Fruit fly (Drosophila melanogaster) whole organism, embryonic: Measurements from ENCODE around the gene CG9270.
A peak's percentile ranks its signal among the peaks of the same experiment; 100 is the strongest.

Experiments used
- Atf6 ChIP-seq: fragments of 200-800 bp; sonication (Bioruptor generic); IDR thresholded peaks from 2 replicates; pipeline ENCODE4 v1.3.6; 2022; ENCODE audit warnings: missing biosample characterization, missing genetic modification characterization
- Blimp-1 ChIP-seq: fragments of 200-800 bp; sonication (Bioruptor generic); optimal IDR thresholded peaks from 3 replicates; lab custom pipeline; 2018; ENCODE audit warnings: missing biosample characterization, missing genetic modification characterization, mild to moderate bottlenecking, moderate library complexity, missing genetic modification reagents
- CG10366 ChIP-seq: fragments of 200-800 bp; sonication (Bioruptor generic); IDR thresholded peaks from 2 replicates; pipeline ENCODE4 v1.3.6; 2022; ENCODE audit warnings: missing biosample characterization, missing genetic modification characterization
- CG11504 ChIP-seq: fragments of 200-800 bp; sonication (Bioruptor generic); optimal IDR thresholded peaks from 3 replicates; lab custom pipeline; 2019; ENCODE audit warnings: missing biosample characterization, mild to moderate bottlenecking, missing genetic modification characterization, moderate library complexity
- CG12155 ChIP-seq: fragments of 200-800 bp; sonication (Bioruptor generic); optimal IDR thresholded peaks from 3 replicates; lab custom pipeline; 2016; ENCODE audit warnings: missing biosample characterization, missing genetic modification characterization
- CG1602 ChIP-seq: fragments of 200-800 bp; sonication (Bioruptor generic); optimal IDR thresholded peaks from 3 replicates; lab custom pipeline; 2016; ENCODE audit warnings: missing biosample characterization, missing genetic modification characterization
- CG17186 ChIP-seq: fragments of 200-800 bp; sonication (Bioruptor generic); optimal IDR thresholded peaks from 3 replicates; lab custom pipeline; 2017; ENCODE audit warnings: missing biosample characterization, missing genetic modification reagents, missing genetic modification characterization
- CG2120 ChIP-seq: fragments of 200-800 bp; sonication (Bioruptor generic); optimal IDR thresholded peaks from 3 replicates; lab custom pipeline; 2016; ENCODE audit warnings: missing biosample characterization, missing genetic modification characterization
- CG2678 ChIP-seq: fragments of 200-800 bp; sonication (Bioruptor generic); optimal IDR thresholded peaks from 3 replicates; lab custom pipeline; 2019; ENCODE audit warnings: missing biosample characterization, mild to moderate bottlenecking, missing genetic modification characterization, moderate library complexity
- CG2712 ChIP-seq: fragments of 200-800 bp; optimal IDR thresholded peaks from 3 replicates; lab custom pipeline; 2019; ENCODE audit warnings: missing biosample characterization, mild to moderate bottlenecking, missing genetic modification characterization, moderate library complexity
- CG30403 ChIP-seq: fragments of 200-800 bp; sonication (Bioruptor generic); optimal IDR thresholded peaks from 3 replicates; lab custom pipeline; 2016; ENCODE audit warnings: missing biosample characterization, missing genetic modification characterization
- CG3065 ChIP-seq: fragments of 200-800 bp; sonication (Bioruptor generic); optimal IDR thresholded peaks from 2 replicates; lab custom pipeline; 2016; ENCODE audit warnings: missing biosample characterization, missing genetic modification characterization
- CG5953 ChIP-seq: fragments of 200-800 bp; sonication (Bioruptor generic); IDR thresholded peaks from 2 replicates; pipeline ENCODE4 v1.3.6; 2022; ENCODE audit warnings: missing biosample characterization, missing genetic modification characterization
- CG7839 ChIP-seq: fragments of 200-800 bp; sonication (Bioruptor generic); optimal IDR thresholded peaks from 3 replicates; lab custom pipeline; 2018; ENCODE audit warnings: missing biosample characterization, mild to moderate bottlenecking, missing genetic modification characterization, moderate library complexity
- CG8089 ChIP-seq: fragments of 200-800 bp; sonication (Bioruptor generic); optimal IDR thresholded peaks from 3 replicates; lab custom pipeline; 2016; ENCODE audit warnings: missing biosample characterization, missing genetic modification characterization
- CG8388 ChIP-seq: fragments of 200-800 bp; sonication (Bioruptor generic); optimal IDR thresholded peaks from 2 replicates; lab custom pipeline; 2019; ENCODE audit warnings: missing biosample characterization, mild to moderate bottlenecking, missing genetic modification characterization, moderate library complexity
- Camta ChIP-seq: fragments of 200-800 bp; sonication (Bioruptor generic); optimal IDR thresholded peaks from 2 replicates; lab custom pipeline; 2016; ENCODE audit warnings: missing biosample characterization, missing genetic modification characterization
- Gug ChIP-seq: fragments of 200-800 bp; sonication (Bioruptor generic); IDR thresholded peaks from 4 replicates; pipeline ENCODE4 v1.3.6; 2022; ENCODE audit warnings: missing biosample characterization, missing genetic modification characterization
- Med ChIP-seq: fragments of 200-800 bp; sonication (Bioruptor generic); peaks from one replicate; lab custom pipeline; 2016; ENCODE audit warnings: missing biosample characterization, missing genetic modification characterization, mild to moderate bottlenecking, inconsistent platforms, moderate library complexity
- Neu2 ChIP-seq: fragments of 200-800 bp; sonication (Bioruptor generic); optimal IDR thresholded peaks from 3 replicates; lab custom pipeline; 2016; ENCODE audit warnings: missing biosample characterization, missing genetic modification characterization, borderline replicate concordance
- Optix ChIP-seq: fragments of 200-800 bp; sonication (Bioruptor generic); IDR thresholded peaks from 3 replicates; pipeline ENCODE4 v1.3.6; 2022; ENCODE audit warnings: missing biosample characterization, missing genetic modification characterization
- Sox102F ChIP-seq: fragments of 200-800 bp; sonication (Bioruptor generic); optimal IDR thresholded peaks from 2 replicates; lab custom pipeline; 2018; ENCODE audit warnings: missing biosample characterization, mild to moderate bottlenecking, missing genetic modification characterization, moderate library complexity
- Spps ChIP-seq: fragments of 200-800 bp; sonication (Bioruptor generic); optimal IDR thresholded peaks from 2 replicates; lab custom pipeline; 2018; ENCODE audit warnings: missing biosample characterization, mild to moderate bottlenecking, missing genetic modification characterization
- Xbp1 ChIP-seq: fragments of 200-800 bp; sonication (Bioruptor generic); optimal IDR thresholded peaks from 3 replicates; lab custom pipeline; 2016; ENCODE audit warnings: missing biosample characterization, mild to moderate bottlenecking, missing genetic modification characterization
- aop ChIP-seq: fragments of 200-800 bp; sonication (Bioruptor generic); IDR thresholded peaks from 2 replicates; pipeline ENCODE4 v1.3.6; 2022; ENCODE audit warnings: missing biosample characterization, missing genetic modification characterization
- ap ChIP-seq: fragments of 200-800 bp; sonication (Bioruptor generic); IDR thresholded peaks from 2 replicates; pipeline ENCODE4 v1.3.6; 2022; ENCODE audit warnings: missing biosample characterization, missing genetic modification characterization
- az2 ChIP-seq: fragments of 200-800 bp; sonication (Bioruptor generic); optimal IDR thresholded peaks from 3 replicates; lab custom pipeline; 2016; ENCODE audit warnings: missing biosample characterization, missing genetic modification characterization
- bcd ChIP-seq: fragments of 200-800 bp; sonication (Bioruptor generic); optimal IDR thresholded peaks from 2 replicates; lab custom pipeline; 2017; ENCODE audit warnings: missing biosample characterization, mild to moderate bottlenecking, missing genetic modification characterization
- bsh ChIP-seq, 2 experiments: fragments of 200-800 bp; sonication (Bioruptor generic); optimal IDR thresholded peaks; 2 replicates each; lab custom pipeline; 2017 to 2018; ENCODE audit warnings: mild to moderate bottlenecking in 2 of 2, missing biosample characterization in 2 of 2, missing genetic modification characterization in 2 of 2, moderate library complexity in 1 of 2
- cas ChIP-seq: fragments of 200-800 bp; sonication (Bioruptor generic); IDR thresholded peaks from 2 replicates; pipeline ENCODE4 v1.3.6; 2022; ENCODE audit warnings: missing biosample characterization, missing genetic modification characterization
- cato ChIP-seq: fragments of 200-800 bp; sonication (Bioruptor generic); optimal IDR thresholded peaks from 2 replicates; lab custom pipeline; 2016; ENCODE audit warnings: missing biosample characterization, missing genetic modification characterization, borderline replicate concordance
- chm ChIP-seq: fragments of 200-800 bp; sonication (Bioruptor generic); IDR thresholded peaks from 2 replicates; pipeline ENCODE4 v1.3.6; 2022; ENCODE audit warnings: missing biosample characterization, missing genetic modification characterization
- chn ChIP-seq: fragments of 200-800 bp; sonication (Bioruptor generic); optimal IDR thresholded peaks from 2 replicates; lab custom pipeline; 2016; ENCODE audit warnings: missing biosample characterization, missing genetic modification characterization
- dmrt11E ChIP-seq: fragments of 200-800 bp; sonication (Bioruptor generic); optimal IDR thresholded peaks from 3 replicates; lab custom pipeline; 2018; ENCODE audit warnings: missing biosample characterization, mild to moderate bottlenecking, missing genetic modification characterization, moderate library complexity
- eve ChIP-seq, 2 experiments: fragments of >200 bp; optimal IDR thresholded peaks; 2 replicates each; lab custom pipeline; 2017; ENCODE audit warnings: missing biosample characterization in 2 of 2, missing genetic modification characterization in 2 of 2
- fd96Cb ChIP-seq: fragments of 200-800 bp; sonication (Bioruptor generic); optimal IDR thresholded peaks from 2 replicates; lab custom pipeline; 2018; ENCODE audit warnings: missing biosample characterization, mild to moderate bottlenecking, missing genetic modification characterization, moderate library complexity
- hkb ChIP-seq, 2 experiments: fragments of 200-800 bp in 1 of 2; fragments of >200 bp in 1 of 2; sonication (Bioruptor generic) in 1 of 2; IDR thresholded peaks in 1 of 2; optimal IDR thresholded peaks in 1 of 2; 2 replicates each; pipeline versions ENCODE4 v1.3.6 to Lab custom; 2017 to 2022; ENCODE audit warnings: missing biosample characterization in 1 of 2, missing genetic modification characterization in 1 of 2
- jumu ChIP-seq: fragments of 200-800 bp; sonication (Bioruptor generic); optimal IDR thresholded peaks from 3 replicates; lab custom pipeline; 2016; ENCODE audit warnings: missing biosample characterization, missing genetic modification characterization
- kah ChIP-seq: fragments of 200-800 bp; sonication (Bioruptor generic); optimal IDR thresholded peaks from 2 replicates; lab custom pipeline; 2018; ENCODE audit warnings: missing biosample characterization, mild to moderate bottlenecking, missing genetic modification characterization
- kay ChIP-seq: fragments of 200-800 bp; sonication (Bioruptor generic); optimal IDR thresholded peaks from 2 replicates; lab custom pipeline; 2016; ENCODE audit warnings: missing biosample characterization, missing genetic modification characterization
- lilli ChIP-seq: fragments of 200-800 bp; sonication (Bioruptor generic); optimal IDR thresholded peaks from 3 replicates; lab custom pipeline; 2016; ENCODE audit warnings: missing biosample characterization, missing genetic modification characterization
- luna ChIP-seq: fragments of 200-800 bp; sonication (Bioruptor generic); optimal IDR thresholded peaks from 2 replicates; lab custom pipeline; 2016; ENCODE audit warnings: missing biosample characterization, missing genetic modification characterization
- nmo ChIP-seq: fragments of 200-800 bp; sonication (Bioruptor generic); optimal IDR thresholded peaks from 2 replicates; lab custom pipeline; 2018; ENCODE audit warnings: missing biosample characterization, mild to moderate bottlenecking, missing genetic modification characterization, moderate library complexity
- peb ChIP-seq: fragments of 200-800 bp; sonication (Bioruptor generic); IDR thresholded peaks from 2 replicates; pipeline ENCODE4 v1.3.6; 2022; ENCODE audit warnings: missing biosample characterization, missing genetic modification characterization
- phol ChIP-seq: fragments of 200-800 bp; sonication (Bioruptor generic); optimal IDR thresholded peaks from 3 replicates; lab custom pipeline; 2018; ENCODE audit warnings: missing biosample characterization, mild to moderate bottlenecking, missing genetic modification characterization, moderate library complexity
- prd ChIP-seq, 3 experiments: fragments of >200 bp in 2 of 3; fragments of 200-800 bp in 1 of 3; sonication (Bioruptor generic) in 1 of 3; optimal IDR thresholded peaks in 2 of 3; IDR thresholded peaks in 1 of 3; 2 replicates in 2 of 3; 3 replicates in 1 of 3; pipeline versions ENCODE4 v1.3.6 to Lab custom; 2017 to 2022; ENCODE audit warnings: missing biosample characterization in 1 of 3, missing genetic modification characterization in 1 of 3
- sima ChIP-seq: fragments of 200-800 bp; sonication (Bioruptor generic); optimal IDR thresholded peaks from 2 replicates; lab custom pipeline; 2016; ENCODE audit warnings: missing biosample characterization, missing genetic modification characterization
- ssp ChIP-seq: fragments of 200-800 bp; sonication (Bioruptor generic); IDR thresholded peaks from 2 replicates; pipeline ENCODE4 v1.3.6; 2022; ENCODE audit warnings: missing biosample characterization, missing genetic modification characterization
- wdn ChIP-seq: fragments of 200-800 bp; sonication (Bioruptor generic); IDR thresholded peaks from 2 replicates; pipeline ENCODE4 v1.3.6; 2022; ENCODE audit warnings: missing biosample characterization, missing genetic modification characterization
- zfh2 ChIP-seq: fragments of 200-800 bp; sonication (Bioruptor generic); optimal IDR thresholded peaks from 2 replicates; lab custom pipeline; 2016; ENCODE audit warnings: missing biosample characterization, missing genetic modification characterization

The CG9270 gene

DNA sequence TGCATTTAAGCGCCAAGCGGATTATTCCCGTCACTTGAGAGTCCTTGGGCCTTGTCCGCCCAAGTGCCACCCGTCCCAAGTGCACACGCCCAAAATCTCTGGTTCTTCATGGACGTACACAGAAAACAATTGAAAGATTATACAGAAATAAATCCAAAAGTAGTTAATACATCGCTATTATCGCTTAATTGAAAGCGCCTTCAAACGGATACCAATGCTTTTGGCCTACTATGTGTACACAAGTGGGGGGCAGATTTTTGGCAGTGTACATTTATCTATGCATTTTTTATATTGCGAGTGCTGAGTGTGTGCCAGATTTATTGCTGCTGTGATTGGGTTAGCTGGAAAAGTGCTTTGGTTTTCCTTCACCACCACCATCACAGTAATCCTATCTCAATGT lies 14.7 kb upstream of the CG9270 start (continued):
- peak; percentile 18 for TF ChIP-seq Blimp-1 (GFP tag; lab: Kevin White, UChicago)
- TF ChIP-seq phol (tag; lab: Kevin White, UChicago): peak; percentile 33
- TF ChIP-seq CG2678 (tag; lab: Kevin White, UChicago): peak; percentile 8
- peak; percentile 47 for TF ChIP-seq Sox102F (GFP tag; lab: Kevin White, UChicago)
- peak; percentile 2 for TF ChIP-seq jumu (GFP tag; lab: Kevin White, UChicago)
- TF ChIP-seq CG8388 (GFP tag; lab: Kevin White, UChicago): peak; percentile 35
- peak; percentile 3; the same call in 1 of the 4 replicates for TF ChIP-seq Gug (GFP tag; lab: Robert Waterston, UW)
- TF ChIP-seq peb: no peak
- peak; percentile 13 for TF ChIP-seq CG1602
- no peak for TF ChIP-seq zfh2
- TF ChIP-seq kay (GFP tag; lab: Kevin White, UChicago): no peak
- peak; percentile 12 for TF ChIP-seq nmo
- no peak for TF ChIP-seq prd (optimal IDR thresholded peaks at IDR 0.05; lab: Kevin White, UChicago)
- TF ChIP-seq prd (GFP tag; IDR thresholded peaks at IDR 0.05; lab: Robert Waterston, UW): peak; percentile 39; the same call in 1 of the 3 replicates
- peak; percentile 34 for TF ChIP-seq CG2712 (tag; lab: Kevin White, UChicago)
- peak; percentile 12 for TF ChIP-seq dmrt11E (tag; lab: Kevin White, UChicago)
- TF ChIP-seq CG17186 (GFP tag; lab: Kevin White, UChicago): no peak
- 0 out of 2 replicates have a peak, but pooled peaks have one; percentile 12 for TF ChIP-seq wdn (GFP tag; lab: Robert Waterston, UW)
- TF ChIP-seq Spps (tag; lab: Kevin White, UChicago): no peak
- 0 out of 2 replicates have a peak, but pooled peaks have one; percentile 11 for TF ChIP-seq ap (GFP tag; lab: Robert Waterston, UW)
- peak; percentile 86 for TF ChIP-seq Med (GFP tag; lab: Kevin White, UChicago)
- no peak for TF ChIP-seq luna
- TF ChIP-seq Atf6: 0 out of 2 replicates have a peak, but pooled peaks have one; percentile 17
- TF ChIP-seq aop (GFP tag; lab: Robert Waterston, UW): no peak
- TF ChIP-seq bsh (GFP tag; optimal IDR thresholded peaks at IDR 0.05; lab: Kevin White, UChicago): peak in 1 of 2 experiments; percentile 39
- no peak for TF ChIP-seq Optix (GFP tag; lab: Robert Waterston, UW)
- peak; percentile 26 for TF ChIP-seq CG11504
- TF ChIP-seq az2: peak; percentile 18
- TF ChIP-seq CG2120 (GFP tag; lab: Kevin White, UChicago): no peak
- 0 out of 2 replicates have a peak, but pooled peaks have one; percentile 8 for TF ChIP-seq ssp (GFP tag; lab: Robert Waterston, UW)
- no peak for TF ChIP-seq CG12155
- peak; percentile 3 for TF ChIP-seq cato
- no peak for TF ChIP-seq chm (GFP tag; lab: Robert Waterston, UW)
- TF ChIP-seq lilli (GFP tag; lab: Kevin White, UChicago): no peak
- no peak for TF ChIP-seq cas (GFP tag; lab: Robert Waterston, UW)
- TF ChIP-seq Xbp1: peak; percentile 16
- peak; percentile 27 for TF ChIP-seq CG30403 (GFP tag; lab: Kevin White, UChicago)
- TF ChIP-seq CG5953 (GFP tag; lab: Robert Waterston, UW): no peak
- TF ChIP-seq eve (GFP tag; optimal IDR thresholded peaks at IDR 0.05; lab: Kevin White, UChicago): no peak
- TF ChIP-seq Camta: no peak
- no peak for TF ChIP-seq kah (GFP tag; lab: Kevin White, UChicago)
- TF ChIP-seq Neu2: no peak
- TF ChIP-seq CG3065: no peak
- no peak for TF ChIP-seq chn (GFP tag; lab: Kevin White, UChicago)
- peak; percentile 2 for TF ChIP-seq CG8089 (GFP tag; lab: Kevin White, UChicago)
- peak; percentile 39 for TF ChIP-seq fd96Cb
- TF ChIP-seq sima (GFP tag; lab: Kevin White, UChicago): no peak
- TF ChIP-seq CG7839: peak; percentile 37
- peak; percentile 31; the same call in 1 of the 2 replicates for TF ChIP-seq CG10366 (GFP tag; lab: Robert Waterston, UW)
- TF ChIP-seq bcd (GFP tag; lab: Kevin White, UChicago): peak; percentile 22
- no peak for TF ChIP-seq hkb (optimal IDR thresholded peaks at IDR 0.05; lab: Kevin White, UChicago)
- TF ChIP-seq hkb (GFP tag; IDR thresholded peaks at IDR 0.05; lab: Robert Waterston, UW): peak; percentile 48
